Worm (Caenorhabditis elegans) whole organism, L1 larva: ENCODE data around the gene rme-1.

Source experiments
- C04F5.9 ChIP-seq: sonication (generic microtip); optimal IDR thresholded peaks from 2 replicates; lab custom pipeline; 2016; ENCODE audit warnings: missing genetic modification characterization, missing compliant biosample characterization
- C34B4.2 ChIP-seq: sonication (generic microtip); optimal IDR thresholded peaks from 2 replicates; lab custom pipeline; 2017; ENCODE audit warnings: mild to moderate bottlenecking, missing genetic modification characterization, missing compliant biosample characterization
- F16B12.6 ChIP-seq: fragments of 150-350 bp; optimal IDR thresholded peaks from 2 replicates; lab custom pipeline; 2014; ENCODE audit warnings: missing biosample characterization, missing genetic modification characterization
- Y116A8C.19 ChIP-seq: sonication (generic microtip); optimal IDR thresholded peaks from 2 replicates; lab custom pipeline; 2016; ENCODE audit warnings: missing compliant biosample characterization, missing genetic modification characterization, borderline replicate concordance
- aha-1 ChIP-seq: fragments of 150-350 bp; optimal IDR thresholded peaks from 2 replicates; lab custom pipeline; 2014; ENCODE audit warnings: missing biosample characterization, missing genetic modification characterization
- alr-1 ChIP-seq: fragments of 200-800 bp; sonication (Bioruptor generic); optimal IDR thresholded peaks from 2 replicates; lab custom pipeline; 2018; ENCODE audit warnings: borderline replicate concordance, mild to moderate bottlenecking, missing genetic modification characterization, missing compliant biosample characterization
- ama-1 ChIP-seq: fragments of 150-350 bp; optimal IDR thresholded peaks from 2 replicates; lab custom pipeline; 2014
- blmp-1 ChIP-seq: fragments of 150-350 bp; optimal IDR thresholded peaks from 2 replicates; lab custom pipeline; 2014; ENCODE audit warnings: missing biosample characterization, missing genetic modification characterization
- ceh-63 ChIP-seq: fragments of 200-800 bp; sonication (Bioruptor generic); optimal IDR thresholded peaks from 2 replicates; lab custom pipeline; 2018; ENCODE audit warnings: mild to moderate bottlenecking, missing genetic modification characterization, missing compliant biosample characterization
- ceh-8 ChIP-seq: fragments of 200-800 bp; sonication (Bioruptor generic); optimal IDR thresholded peaks from 2 replicates; lab custom pipeline; 2018; ENCODE audit warnings: mild to moderate bottlenecking, missing genetic modification characterization, moderate library complexity, missing compliant biosample characterization
- ceh-82 ChIP-seq, 3 experiments: fragments of 150-350 bp in 1 of 3; sonication (generic microtip) in 2 of 3; optimal IDR thresholded peaks; 2 replicates each; lab custom pipeline; 2014 to 2017; ENCODE audit warnings: missing biosample characterization in 3 of 3, missing genetic modification characterization in 3 of 3
- dsc-1 ChIP-seq: sonication (generic microtip); optimal IDR thresholded peaks from 2 replicates; lab custom pipeline; 2016; ENCODE audit warnings: mild to moderate bottlenecking, missing genetic modification characterization, missing compliant biosample characterization
- egl-13 ChIP-seq: sonication (generic microtip); optimal IDR thresholded peaks from 2 replicates; lab custom pipeline; 2016; ENCODE audit warnings: missing genotype, missing genetic modification reagents, missing genetic modification characterization, missing compliant biosample characterization
- elt-3 ChIP-seq, 6 experiments: fragments of 150-350 bp in 1 of 6; sonication (generic microtip); optimal IDR thresholded peaks; 2 replicates each; lab custom pipeline; 2017 to 2018; ENCODE audit warnings: missing biosample characterization in 6 of 6, missing genetic modification characterization in 6 of 6, inconsistent platforms in 1 of 6
- fkh-4 ChIP-seq: sonication (generic microtip); optimal IDR thresholded peaks from 2 replicates; lab custom pipeline; 2016; ENCODE audit warnings: missing compliant biosample characterization, missing genetic modification characterization, borderline replicate concordance
- fkh-8 ChIP-seq: sonication (generic microtip); optimal IDR thresholded peaks from 2 replicates; lab custom pipeline; 2016; ENCODE audit warnings: mild to moderate bottlenecking, missing genetic modification characterization, missing compliant biosample characterization
- fos-1 ChIP-seq: fragments of 150-350 bp; optimal IDR thresholded peaks from 2 replicates; lab custom pipeline; 2014; ENCODE audit warnings: missing biosample characterization, missing genetic modification characterization
- hlh-4 ChIP-seq: sonication (generic microtip); optimal IDR thresholded peaks from 2 replicates; lab custom pipeline; 2016; ENCODE audit warnings: mild to moderate bottlenecking, missing genetic modification characterization, missing compliant biosample characterization
- isw-1 ChIP-seq: fragments of 200-800 bp; sonication (Bioruptor generic); IDR thresholded peaks from 2 replicates; pipeline ENCODE4 v1.3.6; 2022; ENCODE audit warnings: missing genetic modification characterization, missing compliant biosample characterization
- jun-1 ChIP-seq: fragments of 150-350 bp; optimal IDR thresholded peaks from 2 replicates; lab custom pipeline; 2014; ENCODE audit warnings: missing biosample characterization, missing genetic modification reagents, missing genetic modification characterization
- lin-14 ChIP-seq: fragments of 200-800 bp; sonication (Bioruptor generic); optimal IDR thresholded peaks from 2 replicates; lab custom pipeline; 2018; ENCODE audit warnings: mild to moderate bottlenecking, missing genetic modification characterization, moderate library complexity, missing compliant biosample characterization
- lin-15B ChIP-seq: fragments of 150-350 bp; sonication (generic microtip); optimal IDR thresholded peaks from 3 replicates; lab custom pipeline; 2014; ENCODE audit warnings: missing biosample characterization, missing genetic modification characterization
- lin-39 ChIP-seq: fragments of 150-350 bp; optimal IDR thresholded peaks from 2 replicates; lab custom pipeline; 2014; ENCODE audit warnings: missing biosample characterization, missing genetic modification reagents, missing genetic modification characterization
- lsy-2 ChIP-seq, 2 experiments: fragments of 150-350 bp; optimal IDR thresholded peaks; 2 replicates each; lab custom pipeline; 2014; ENCODE audit warnings: missing biosample characterization in 2 of 2, missing genetic modification characterization in 2 of 2
- mdl-1 ChIP-seq, 2 experiments: fragments of 150-350 bp; optimal IDR thresholded peaks; 2 replicates each; lab custom pipeline; 2014 to 2017; ENCODE audit warnings: missing biosample characterization in 2 of 2, missing genetic modification characterization in 2 of 2, inconsistent platforms in 1 of 2
- mef-2 ChIP-seq: fragments of 150-350 bp; optimal IDR thresholded peaks from 2 replicates; lab custom pipeline; 2014; ENCODE audit warnings: missing biosample characterization, missing genetic modification characterization
- mep-1 ChIP-seq: fragments of 150-350 bp; optimal IDR thresholded peaks from 2 replicates; lab custom pipeline; 2014; ENCODE audit warnings: missing biosample characterization, missing genetic modification characterization
- nhr-11 ChIP-seq: fragments of 150-350 bp; optimal IDR thresholded peaks from 2 replicates; lab custom pipeline; 2014; ENCODE audit warnings: missing biosample characterization, missing genetic modification characterization
- nhr-12 ChIP-seq: sonication (generic microtip); optimal IDR thresholded peaks from 2 replicates; lab custom pipeline; 2017; ENCODE audit warnings: missing biosample characterization, missing genetic modification characterization
- nhr-19 ChIP-seq: fragments of 200-800 bp; sonication (Bioruptor generic); conservative IDR thresholded peaks from 2 replicates; pipeline ENCODE4 v1.3.6; 2022; ENCODE audit warnings: missing genetic modification characterization, missing compliant biosample characterization
- nhr-237 ChIP-seq: fragments of 150-350 bp; optimal IDR thresholded peaks from 2 replicates; lab custom pipeline; 2014; ENCODE audit warnings: missing biosample characterization, missing genetic modification characterization
- nhr-77 ChIP-seq: fragments of 150-350 bp; optimal IDR thresholded peaks from 2 replicates; lab custom pipeline; 2014; ENCODE audit warnings: missing biosample characterization, missing genetic modification characterization
- nhr-85 ChIP-seq: sonication (generic microtip); peaks from one replicate; lab custom pipeline; 2016; ENCODE audit warnings: missing genetic modification characterization, inconsistent platforms, missing compliant biosample characterization
- pax-3 ChIP-seq: fragments of 200-800 bp; sonication (Bioruptor generic); optimal IDR thresholded peaks from 2 replicates; lab custom pipeline; 2018; ENCODE audit warnings: mild to moderate bottlenecking, missing genetic modification characterization, moderate library complexity, missing compliant biosample characterization
- pqm-1 ChIP-seq: sonication (generic microtip); optimal IDR thresholded peaks from 3 replicates; lab custom pipeline; 2017; ENCODE audit warnings: missing biosample characterization, missing genetic modification characterization
- rnt-1 ChIP-seq: sonication (generic microtip); optimal IDR thresholded peaks from 2 replicates; lab custom pipeline; 2016; ENCODE audit warnings: mild to moderate bottlenecking, missing genetic modification characterization, moderate library complexity, missing compliant biosample characterization
- skn-1 ChIP-seq: fragments of 150-350 bp; optimal IDR thresholded peaks from 2 replicates; lab custom pipeline; 2014; ENCODE audit warnings: missing biosample characterization, missing genetic modification characterization
- snu-23 ChIP-seq: sonication (generic microtip); optimal IDR thresholded peaks from 2 replicates; lab custom pipeline; 2016; ENCODE audit warnings: missing genetic modification characterization, missing compliant biosample characterization
- sox-4 ChIP-seq: sonication (generic microtip); optimal IDR thresholded peaks from 2 replicates; lab custom pipeline; 2016; ENCODE audit warnings: missing genetic modification characterization, missing compliant biosample characterization
- swsn-7 ChIP-seq: sonication (generic microtip); optimal IDR thresholded peaks from 2 replicates; lab custom pipeline; 2016; ENCODE audit warnings: missing genetic modification characterization, missing compliant biosample characterization
- tbx-2 ChIP-seq: sonication (generic microtip); optimal IDR thresholded peaks from 2 replicates; lab custom pipeline; 2016; ENCODE audit warnings: missing genetic modification characterization, missing compliant biosample characterization
- unc-130 ChIP-seq: fragments of 150-350 bp; optimal IDR thresholded peaks from 2 replicates; lab custom pipeline; 2017; ENCODE audit warnings: missing biosample characterization, missing genetic modification characterization, inconsistent platforms
- unc-30 ChIP-seq: sonication (generic microtip); optimal IDR thresholded peaks from 2 replicates; lab custom pipeline; 2017; ENCODE audit warnings: missing biosample characterization, missing genetic modification characterization
- vab-15 ChIP-seq: sonication (generic microtip); optimal IDR thresholded peaks from 2 replicates; lab custom pipeline; 2017; ENCODE audit warnings: missing genotype, mild to moderate bottlenecking, missing genetic modification characterization, missing compliant biosample characterization
- xbp-1 ChIP-seq: sonication (generic microtip); optimal IDR thresholded peaks from 2 replicates; lab custom pipeline; 2016; ENCODE audit warnings: missing genetic modification characterization, missing compliant biosample characterization
- zag-1 ChIP-seq: fragments of 150-350 bp; optimal IDR thresholded peaks from 2 replicates; lab custom pipeline; 2014; ENCODE audit warnings: missing biosample characterization, missing genetic modification characterization
- ztf-11 ChIP-seq, 2 experiments: sonication (generic microtip); optimal IDR thresholded peaks; 2 replicates each; lab custom pipeline; 2016 to 2017; ENCODE audit warnings: missing genetic modification characterization in 2 of 2, missing biosample characterization in 1 of 2, missing compliant biosample characterization in 1 of 2

Gene rme-1

ce11 chrV:6228400-6228895, 19.8 kb downstream of the rme-1 start (continued):
- TF ChIP-seq Y116A8C.19 (tag; lab: Kevin White, UChicago) (no peak), egl-13 (no peak), nhr-77 (tag; lab: Kevin White, UChicago) (no peak), vab-15 (tag; lab: Kevin White, UChicago) (no peak), jun-1 (tag; lab: Kevin White, UChicago) (no peak), ceh-8 (GFP tag; lab: Kevin White, UChicago) (no peak), isw-1 (GFP tag; lab: Robert Waterston, UW) (no peak), swsn-7 (tag; lab: Kevin White, UChicago) (peak; percentile 36), tbx-2 (tag; lab: Kevin White, UChicago) (peak; percentile 67), pax-3 (tag; lab: Kevin White, UChicago) (no peak), elt-3 (tag; optimal IDR thresholded peaks at IDR 0.05; lab: Kevin White, UChicago) (peak in 2 of 6 experiments; percentile 11 to 46), unc-130 (no peak), xbp-1 (peak; percentile 19), rnt-1 (tag; lab: Kevin White, UChicago) (peak; percentile 36), ztf-11 (tag; optimal IDR thresholded peaks at IDR 0.05; lab: Kevin White, UChicago) (peak in 1 of 2 experiments; percentile 61), fkh-4 (tag; lab: Kevin White, UChicago) (no peak), zag-1 (tag; lab: Kevin White, UChicago) (peak; percentile 33), mef-2 (tag; lab: Kevin White, UChicago) (no peak), F16B12.6 (no peak), nhr-11 (peak; percentile 20), ceh-82 (tag; optimal IDR thresholded peaks at IDR 0.05; lab: Kevin White, UChicago) (peak in 1 of 3 experiments; percentile 31)

ce11 chrV:6228920-6229456, 20.3 kb downstream of the rme-1 start:
- TF ChIP-seq fos-1 (tag; lab: Kevin White, UChicago), result no peak
- no peak for TF ChIP-seq alr-1 (tag; lab: Kevin White, UChicago)
- TF ChIP-seq nhr-19 (GFP tag; lab: Robert Waterston, UW), result no peak
- peak; percentile 5 for TF ChIP-seq lin-15B (tag; lab: Kevin White, UChicago)
- TF ChIP-seq ceh-82 (tag; optimal IDR thresholded peaks at IDR 0.05; lab: Kevin White, UChicago), result peak in 1 of 3 experiments; percentile 4
- TF ChIP-seq sox-4, result no peak
- TF ChIP-seq mep-1 (tag; lab: Kevin White, UChicago), result peak; percentile 46
- TF ChIP-seq aha-1 (tag; lab: Kevin White, UChicago), result no peak
- TF ChIP-seq nhr-237 (tag; lab: Kevin White, UChicago), result no peak
- no peak for TF ChIP-seq nhr-77 (tag; lab: Kevin White, UChicago)
- peak; percentile 12 for TF ChIP-seq egl-13
- no peak for TF ChIP-seq snu-23 (GFP tag; lab: Kevin White, UChicago)
- TF ChIP-seq fkh-8, result peak; percentile 91
- no peak for TF ChIP-seq nhr-11
- no peak for TF ChIP-seq C34B4.2 (tag; lab: Kevin White, UChicago)
- TF ChIP-seq mdl-1 (tag; optimal IDR thresholded peaks at IDR 0.05; lab: Kevin White, UChicago), result no peak
- no peak for TF ChIP-seq skn-1 (tag; lab: Kevin White, UChicago)
- TF ChIP-seq lin-39 (tag; lab: Kevin White, UChicago), result no peak
- peak; percentile 80 for TF ChIP-seq nhr-85 (tag; lab: Kevin White, UChicago)
- TF ChIP-seq unc-130, result no peak
- TF ChIP-seq nhr-12 (tag; lab: Kevin White, UChicago), result no peak
- TF ChIP-seq lin-14 (GFP tag; lab: Kevin White, UChicago), result no peak
- no peak for TF ChIP-seq lsy-2 (tag; optimal IDR thresholded peaks at IDR 0.05; lab: Kevin White, UChicago)
- peak; percentile 70 for TF ChIP-seq dsc-1 (tag; lab: Kevin White, UChicago)
- peak; percentile 54 for TF ChIP-seq mef-2 (tag; lab: Kevin White, UChicago)
- TF ChIP-seq C04F5.9 (tag; lab: Kevin White, UChicago), result no peak
- TF ChIP-seq hlh-4 (tag; lab: Kevin White, UChicago), result no peak
- TF ChIP-seq ama-1 (lab: Kevin White, UChicago), result peak; percentile 44
- no peak for TF ChIP-seq vab-15 (tag; lab: Kevin White, UChicago)
- TF ChIP-seq pqm-1 (tag; lab: Kevin White, UChicago), result no peak
- TF ChIP-seq blmp-1 (tag; lab: Kevin White, UChicago), result no peak
- TF ChIP-seq ceh-63 (GFP tag; lab: Kevin White, UChicago), result no peak
- TF ChIP-seq unc-30 (tag; lab: Kevin White, UChicago), result no peak
